Worm (Caenorhabditis elegans): Measurements from ENCODE around the gene pms-2.

Gene pms-2

DNA sequence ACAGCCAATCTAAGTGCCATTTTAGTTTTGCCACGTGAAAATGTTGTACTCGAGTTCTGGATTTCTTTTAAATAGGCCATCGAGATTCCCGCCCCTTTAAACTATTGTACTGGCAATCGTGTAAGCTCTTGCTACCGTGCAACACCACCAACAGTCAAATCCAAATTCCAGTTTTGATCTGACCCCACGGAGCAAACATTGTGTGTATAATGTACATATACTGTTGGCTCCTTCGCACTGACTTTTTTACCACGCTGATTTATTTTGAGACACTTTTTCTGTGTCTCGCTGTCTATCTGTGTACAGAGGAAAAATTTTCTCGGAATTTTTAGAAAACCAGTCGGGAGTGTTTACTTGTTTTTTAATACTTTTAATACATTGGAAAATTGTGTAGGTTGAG is 39.6 kb upstream of the pms-2 start, which contains the start of gene piit-1:
Gene piit-1 (minus strand): TSS at position 101 of the 400 bp plus-strand sequence.
- TF ChIP-seq xbp-1 (tag; optimal IDR thresholded peaks at IDR 0.05) (no peak), ztf-11 (tag; optimal IDR thresholded peaks at IDR 0.05) (no peak), nhr-237 (tag; optimal IDR thresholded peaks at IDR 0.05) (no peak), pag-3 (tag; optimal IDR thresholded peaks at IDR 0.05; ENCODE audit: borderline replicate concordance, insufficient read depth) (no peak), lsy-2 (tag; optimal IDR thresholded peaks at IDR 0.05) (no peak), unc-98 (GFP tag; IDR thresholded peaks at IDR 0.05) (no peak), ceh-90 (tag; optimal IDR thresholded peaks at IDR 0.05) (no peak), nhr-47 (tag; optimal IDR thresholded peaks at IDR 0.05) (no peak), rnt-1 (tag; optimal IDR thresholded peaks at IDR 0.05) (no peak)

ce11 chrV:11606424-11606823 is 36.0 kb upstream of the pms-2 start, which contains the start of gene idpp-16:
idpp-16 (minus strand) TSS chrV:11606524.
- TF ChIP-seq nhr-11 (tag; optimal IDR thresholded peaks at IDR 0.05): no peak
- no peak for TF ChIP-seq ceh-82 (tag; optimal IDR thresholded peaks at IDR 0.05)
- no peak for TF ChIP-seq nhr-19 (GFP tag; conservative IDR thresholded peaks at IDR 0.05)
- TF ChIP-seq rnt-1 (tag; optimal IDR thresholded peaks at IDR 0.05): no peak
- no peak for TF ChIP-seq elt-3 (tag; optimal IDR thresholded peaks at IDR 0.05)
- no peak for TF ChIP-seq dpl-1 (GFP tag; optimal IDR thresholded peaks at IDR 0.05)
- TF ChIP-seq nhr-20 (tag; optimal IDR thresholded peaks at IDR 0.05): no peak
- no peak for TF ChIP-seq nhr-28 (tag; optimal IDR thresholded peaks at IDR 0.05)

- TF ChIP-seq unc-30 (tag; optimal IDR thresholded peaks at IDR 0.05) (no peak), nhr-77 (tag; optimal IDR thresholded peaks at IDR 0.05) (peak; percentile 32), ceh-63 (GFP tag; optimal IDR thresholded peaks at IDR 0.05) (no peak), ces-1 (GFP tag; optimal IDR thresholded peaks at IDR 0.05) (no peak), ceh-82 (tag; optimal IDR thresholded peaks at IDR 0.05) (peak in 1 of 3 experiments; percentile 10), fkh-10 (GFP tag; optimal IDR thresholded peaks at IDR 0.05) (no peak), sox-4 (tag; optimal IDR thresholded peaks at IDR 0.05) (no peak), nhr-47 (tag; optimal IDR thresholded peaks at IDR 0.05) (no peak), lin-39 (tag; optimal IDR thresholded peaks at IDR 0.05) (no peak), lin-35 (GFP tag; optimal IDR thresholded peaks at IDR 0.05) (no peak)
These were observed 34.8 kb upstream of the pms-2 start for ce11 chrV:11605227-11605626.

DNA sequence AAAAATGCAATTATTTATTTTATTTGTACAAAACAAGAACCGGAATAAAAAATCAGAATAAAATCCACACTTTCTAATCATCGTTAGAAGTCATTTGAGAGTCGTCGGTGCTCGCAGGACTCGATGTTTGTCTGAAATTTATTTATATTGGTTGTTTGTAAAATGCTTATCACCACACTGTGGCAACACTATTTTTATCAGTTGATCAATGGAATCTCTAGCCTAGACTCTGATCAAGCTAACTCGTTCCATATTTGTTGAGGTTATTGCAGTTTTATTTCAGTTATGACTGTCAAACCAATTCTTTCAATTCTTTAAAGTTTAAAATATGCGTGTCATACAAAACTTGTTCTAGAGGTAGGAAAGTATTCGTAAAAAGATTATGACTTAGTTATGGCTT is 34.1 kb upstream of the pms-2 start, which contains the start of gene dhs-20:
Gene dhs-20 (minus strand): TSS at position 80 of the 400 bp plus-strand sequence.
- peak; percentile 68 for TF ChIP-seq elt-2 (tag; optimal IDR thresholded peaks at IDR 0.05)
- TF ChIP-seq grh-1 (GFP tag; IDR thresholded peaks at IDR 0.05): no peak

ce11 chrV:11600800-11601199 is 30.4 kb upstream of the pms-2 start, which contains the start of gene F35B12.9:
F35B12.9 (plus strand) TSS chrV:11601171.
- TF ChIP-seq hlh-17 (GFP tag; optimal IDR thresholded peaks at IDR 0.05; ENCODE audit: borderline replicate concordance) (no peak), ztf-4 (tag; optimal IDR thresholded peaks at IDR 0.05) (no peak), efl-1 (optimal IDR thresholded peaks at IDR 0.05) (no peak), efl-1 (GFP tag; optimal IDR thresholded peaks at IDR 0.05 in 1 of 2) (peak in 1 of 2 experiments; percentile 60)

ce11 chrV:11598807-11599206 is 28.4 kb upstream of the pms-2 start, which contains the start of gene srx-84:
srx-84 (plus strand) TSS chrV:11599107.
- TF ChIP-seq ceh-88 (GFP tag; IDR thresholded peaks at IDR 0.05): no peak
- no peak for TF ChIP-seq hlh-17 (GFP tag; optimal IDR thresholded peaks at IDR 0.05; ENCODE audit: borderline replicate concordance)
- TF ChIP-seq zag-1 (tag; optimal IDR thresholded peaks at IDR 0.05): no peak
- no peak for TF ChIP-seq efl-3 (GFP tag; optimal IDR thresholded peaks at IDR 0.05)
- TF ChIP-seq unc-62 (GFP tag; optimal IDR thresholded peaks at IDR 0.05): no peak
- no peak for TF ChIP-seq ets-5 (GFP tag; IDR thresholded peaks at IDR 0.05)
- TF ChIP-seq egl-27 (tag; optimal IDR thresholded peaks at IDR 0.05): no peak
- TF ChIP-seq pax-3 (tag; optimal IDR thresholded peaks at IDR 0.05): no peak
- no peak for TF ChIP-seq Y116A8C.19 (tag; optimal IDR thresholded peaks at IDR 0.05; ENCODE audit: borderline replicate concordance)
- TF ChIP-seq aly-2 (tag; optimal IDR thresholded peaks at IDR 0.05): no peak
- no peak for TF ChIP-seq zip-4 (GFP tag; optimal IDR thresholded peaks at IDR 0.05)
- no peak for TF ChIP-seq pag-3 (tag; optimal IDR thresholded peaks at IDR 0.05; ENCODE audit: borderline replicate concordance, insufficient read depth)
- TF ChIP-seq lin-39 (tag; optimal IDR thresholded peaks at IDR 0.05): no peak

All from whole organism, L1 larva.